Worm (Caenorhabditis elegans) whole organism, late embryonic: ENCODE data around the gene sbds-1.

Experiments
- C38D4.7 ChIP-seq: fragments of 200-800 bp; sonication (Bioruptor generic); optimal IDR thresholded peaks from 2 replicates; lab custom pipeline; 2018; ENCODE audit warnings: mild to moderate bottlenecking, missing genetic modification characterization, moderate library complexity, missing compliant biosample characterization
- F13H6.1 ChIP-seq: sonication (generic microtip); optimal IDR thresholded peaks from 2 replicates; lab custom pipeline; 2016; ENCODE audit warnings: missing genetic modification characterization, missing compliant biosample characterization
- K02D7.2 ChIP-seq: sonication (generic microtip); optimal IDR thresholded peaks from 2 replicates; lab custom pipeline; 2017; ENCODE audit warnings: mild to moderate bottlenecking, missing genetic modification characterization, missing compliant biosample characterization
- T23F11.4 ChIP-seq: fragments of 200-800 bp; sonication (Bioruptor generic); optimal IDR thresholded peaks from 2 replicates; lab custom pipeline; 2018; ENCODE audit warnings: mild to moderate bottlenecking, missing genetic modification characterization, missing compliant biosample characterization
- Y22D7AL.16 ChIP-seq: sonication (generic microtip); optimal IDR thresholded peaks from 2 replicates; lab custom pipeline; 2016; ENCODE audit warnings: missing genetic modification characterization, missing compliant biosample characterization
- ahr-1 ChIP-seq: sonication (generic microtip); optimal IDR thresholded peaks from 2 replicates; lab custom pipeline; 2016; ENCODE audit warnings: missing genetic modification characterization, missing compliant biosample characterization
- ama-1 ChIP-seq: fragments of 150-350 bp; optimal IDR thresholded peaks from 2 replicates; lab custom pipeline; 2014
- ceh-14 ChIP-seq: sonication (generic microtip); optimal IDR thresholded peaks from 2 replicates; lab custom pipeline; 2016; ENCODE audit warnings: missing genotype, missing genetic modification characterization, missing compliant biosample characterization
- ceh-18 ChIP-seq: sonication (generic microtip); optimal IDR thresholded peaks from 2 replicates; lab custom pipeline; 2016; ENCODE audit warnings: missing genetic modification characterization, missing compliant biosample characterization
- ceh-24 ChIP-seq: sonication (generic microtip); optimal IDR thresholded peaks from 2 replicates; lab custom pipeline; 2016; ENCODE audit warnings: mild to moderate bottlenecking, missing genetic modification characterization, missing compliant biosample characterization
- ceh-30 ChIP-seq: fragments of 150-350 bp; optimal IDR thresholded peaks from 2 replicates; lab custom pipeline; 2014; ENCODE audit warnings: missing biosample characterization, missing genetic modification characterization
- ceh-31 ChIP-seq: sonication (generic microtip); optimal IDR thresholded peaks from 2 replicates; lab custom pipeline; 2016; ENCODE audit warnings: missing genetic modification characterization, missing compliant biosample characterization
- ceh-34 ChIP-seq: sonication (generic microtip); optimal IDR thresholded peaks from 2 replicates; lab custom pipeline; 2016; ENCODE audit warnings: mild to moderate bottlenecking, missing genetic modification characterization, missing compliant biosample characterization
- ceh-45 ChIP-seq: fragments of 200-800 bp; sonication (Bioruptor generic); IDR thresholded peaks from 2 replicates; pipeline ENCODE4 v1.3.6; 2022; ENCODE audit warnings: missing genetic modification reagents, missing genetic modification characterization, missing compliant biosample characterization
- ceh-9 ChIP-seq: sonication (generic microtip); optimal IDR thresholded peaks from 2 replicates; lab custom pipeline; 2016; ENCODE audit warnings: mild to moderate bottlenecking, missing genetic modification characterization, inconsistent platforms, missing compliant biosample characterization
- dmd-4 ChIP-seq: sonication (generic microtip); optimal IDR thresholded peaks from 2 replicates; lab custom pipeline; 2016; ENCODE audit warnings: borderline replicate concordance, missing genetic modification characterization, missing compliant biosample characterization
- dve-1 ChIP-seq: sonication (generic microtip); optimal IDR thresholded peaks from 2 replicates; lab custom pipeline; 2017; ENCODE audit warnings: antibody characterized with exemption, mild to moderate bottlenecking, missing genetic modification characterization, missing compliant biosample characterization
- elt-2 ChIP-seq: sonication (generic microtip); optimal IDR thresholded peaks from 2 replicates; lab custom pipeline; 2016; ENCODE audit warnings: missing genetic modification reagents, missing genetic modification characterization, missing compliant biosample characterization
- eyg-1 ChIP-seq: sonication (generic microtip); optimal IDR thresholded peaks from 2 replicates; lab custom pipeline; 2016; ENCODE audit warnings: missing genotype, missing genetic modification characterization, missing compliant biosample characterization
- fax-1 ChIP-seq: sonication (generic microtip); optimal IDR thresholded peaks from 2 replicates; lab custom pipeline; 2016; ENCODE audit warnings: missing genotype, missing genetic modification characterization, missing compliant biosample characterization
- fkh-10 ChIP-seq: fragments of 150-350 bp; optimal IDR thresholded peaks from 2 replicates; lab custom pipeline; 2014; ENCODE audit warnings: missing biosample characterization, missing genetic modification reagents, missing genetic modification characterization
- gmeb-2 ChIP-seq: sonication (generic microtip); optimal IDR thresholded peaks from 2 replicates; lab custom pipeline; 2016; ENCODE audit warnings: missing genetic modification characterization, inconsistent platforms, missing compliant biosample characterization
- hlh-15 ChIP-seq: sonication (generic microtip); optimal IDR thresholded peaks from 2 replicates; lab custom pipeline; 2016; ENCODE audit warnings: missing genetic modification characterization, missing compliant biosample characterization
- hlh-30 ChIP-seq: sonication (generic microtip); optimal IDR thresholded peaks from 2 replicates; lab custom pipeline; 2017; ENCODE audit warnings: antibody characterized with exemption, missing genetic modification characterization, missing compliant biosample characterization; ENCODE audit not compliant: insufficient read depth
- hlh-6 ChIP-seq: sonication (generic microtip); optimal IDR thresholded peaks from 2 replicates; lab custom pipeline; 2016; ENCODE audit warnings: missing genotype, missing genetic modification characterization, missing compliant biosample characterization
- lim-6 ChIP-seq: sonication (generic microtip); optimal IDR thresholded peaks from 2 replicates; lab custom pipeline; 2016; ENCODE audit warnings: missing genetic modification characterization, missing compliant biosample characterization
- lin-11 ChIP-seq: fragments of 200-800 bp; sonication (Bioruptor generic); optimal IDR thresholded peaks from 2 replicates; lab custom pipeline; 2018; ENCODE audit warnings: mild to moderate bottlenecking, missing genetic modification characterization, missing compliant biosample characterization
- madf-2 ChIP-seq: sonication (generic microtip); optimal IDR thresholded peaks from 2 replicates; lab custom pipeline; 2017; ENCODE audit warnings: missing genetic modification characterization, missing compliant biosample characterization
- nfya-1 ChIP-seq: sonication (generic microtip); optimal IDR thresholded peaks from 2 replicates; lab custom pipeline; 2017; ENCODE audit warnings: missing genetic modification characterization, mild to moderate bottlenecking, missing compliant biosample characterization, antibody characterized with exemption, moderate library complexity
- odd-2 ChIP-seq: sonication (generic microtip); optimal IDR thresholded peaks from 2 replicates; lab custom pipeline; 2017; ENCODE audit warnings: antibody characterized with exemption, mild to moderate bottlenecking, missing genetic modification characterization, missing compliant biosample characterization
- pha-2 ChIP-seq: sonication (generic microtip); optimal IDR thresholded peaks from 2 replicates; lab custom pipeline; 2017; ENCODE audit warnings: mild to moderate bottlenecking, missing genetic modification characterization, missing compliant biosample characterization
- pha-4 ChIP-seq: fragments of 150-350 bp; optimal IDR thresholded peaks from 2 replicates; lab custom pipeline; 2018; ENCODE audit warnings: missing biosample characterization, missing genetic modification reagents, missing genetic modification characterization
- pqm-1 ChIP-seq: sonication (generic microtip); optimal IDR thresholded peaks from 2 replicates; lab custom pipeline; 2016; ENCODE audit warnings: missing genetic modification characterization, missing compliant biosample characterization
- pros-1 ChIP-seq: fragments of 150-350 bp; optimal IDR thresholded peaks from 2 replicates; lab custom pipeline; 2014; ENCODE audit warnings: missing biosample characterization, missing genetic modification reagents, missing genetic modification characterization
- rnt-1 ChIP-seq: sonication (generic microtip); optimal IDR thresholded peaks from 2 replicates; lab custom pipeline; 2016; ENCODE audit warnings: missing genetic modification characterization, missing compliant biosample characterization
- sox-2 ChIP-seq: fragments of 200-800 bp; sonication (Bioruptor generic); IDR thresholded peaks from 2 replicates; pipeline ENCODE4 v1.3.6; 2022; ENCODE audit warnings: missing genetic modification reagents, missing genetic modification characterization, missing compliant biosample characterization
- sox-4 ChIP-seq: sonication (generic microtip); optimal IDR thresholded peaks from 2 replicates; lab custom pipeline; 2017; ENCODE audit warnings: mild to moderate bottlenecking, missing genetic modification characterization, inconsistent platforms, missing compliant biosample characterization
- syd-9 ChIP-seq: sonication (generic microtip); optimal IDR thresholded peaks from 2 replicates; lab custom pipeline; 2016; ENCODE audit warnings: mild to moderate bottlenecking, missing genetic modification characterization, moderate library complexity, missing compliant biosample characterization
- tbx-2 ChIP-seq: sonication (generic microtip); optimal IDR thresholded peaks from 2 replicates; lab custom pipeline; 2016; ENCODE audit warnings: missing genetic modification characterization, missing compliant biosample characterization
- tbx-7 ChIP-seq: sonication (generic microtip); optimal IDR thresholded peaks from 2 replicates; lab custom pipeline; 2016; ENCODE audit warnings: missing genotype, missing genetic modification characterization, missing compliant biosample characterization
- unc-42 ChIP-seq: sonication (generic microtip); optimal IDR thresholded peaks from 2 replicates; lab custom pipeline; 2016; ENCODE audit warnings: missing genotype, missing genetic modification characterization, missing compliant biosample characterization
- unc-55 ChIP-seq: sonication (generic microtip); optimal IDR thresholded peaks from 2 replicates; lab custom pipeline; 2017; ENCODE audit warnings: missing biosample characterization, missing genetic modification reagents, missing genetic modification characterization
- ztf-16 ChIP-seq: sonication (generic microtip); optimal IDR thresholded peaks from 2 replicates; lab custom pipeline; 2017; ENCODE audit warnings: missing genetic modification characterization, missing compliant biosample characterization

The sbds-1 gene

ce11 chrIII:634618-635017, 3.6 kb downstream of the sbds-1 start, which contains the start of gene fem-2:
Gene fem-2, minus strand, starts transcription at chrIII:634626.
- no peak for TF ChIP-seq ceh-14 (tag; lab: Kevin White, UChicago)
- no peak for TF ChIP-seq ceh-34 (tag; lab: Kevin White, UChicago)
- TF ChIP-seq T23F11.4 (GFP tag; lab: Kevin White, UChicago), result no peak
- TF ChIP-seq elt-2 (tag; lab: Kevin White, UChicago), result peak; percentile 5
- TF ChIP-seq lim-6, result no peak
- TF ChIP-seq rnt-1, result no peak
- TF ChIP-seq ztf-16 (tag; lab: Kevin White, UChicago), result no peak
- TF ChIP-seq unc-42 (tag; lab: Kevin White, UChicago), result peak; percentile 60

- TF ChIP-seq tbx-7 (no peak), odd-2 (tag; lab: Kevin White, UChicago) (no peak), madf-2 (tag; lab: Kevin White, UChicago) (no peak), pha-2 (tag; lab: Kevin White, UChicago) (no peak), F13H6.1 (tag; lab: Kevin White, UChicago) (no peak), ceh-45 (no peak), ceh-34 (tag; lab: Kevin White, UChicago) (no peak), ceh-24 (no peak), eyg-1 (tag; lab: Kevin White, UChicago) (no peak), K02D7.2 (tag; lab: Kevin White, UChicago) (no peak), ztf-16 (tag; lab: Kevin White, UChicago) (no peak), tbx-2 (tag; lab: Kevin White, UChicago) (no peak), unc-55 (GFP tag; lab: Kevin White, UChicago) (no peak), ceh-9 (tag; lab: Kevin White, UChicago) (no peak), fkh-10 (no peak), sox-2 (GFP tag; lab: Robert Waterston, UW) (no peak)
These were observed 6.8 kb downstream of the sbds-1 start, which contains the start of gene T19C3.6 for ce11 chrIII:631421-631820. Gene T19C3.6, minus strand, starts transcription at chrIII:631521.

- TF ChIP-seq tbx-2 (tag; lab: Kevin White, UChicago), result no peak
- no peak for TF ChIP-seq fax-1 (tag; lab: Kevin White, UChicago)
- no peak for TF ChIP-seq ceh-18
- no peak for TF ChIP-seq nfya-1 (tag; lab: Kevin White, UChicago)
These were observed 10.4 kb downstream of the sbds-1 start, which contains the start of gene T19C3.5 for ce11 chrIII:627838-628237. Gene T19C3.5, minus strand, starts transcription at chrIII:627938.

ce11 chrIII:626091-626490, 12.1 kb downstream of the sbds-1 start:
- no peak for TF ChIP-seq pha-2 (tag; lab: Kevin White, UChicago)

ce11 chrIII:623754-624153, 14.5 kb downstream of the sbds-1 start:
- no peak for TF ChIP-seq syd-9 (tag; lab: Kevin White, UChicago)
- TF ChIP-seq pqm-1 (tag; lab: Kevin White, UChicago), result peak; percentile 48
- no peak for TF ChIP-seq ahr-1 (tag; lab: Kevin White, UChicago)
- TF ChIP-seq ceh-31 (tag; lab: Kevin White, UChicago), result peak; percentile 79
- peak; percentile 68 for TF ChIP-seq elt-2 (tag; lab: Kevin White, UChicago)
- peak; percentile 71 for TF ChIP-seq ceh-34 (tag; lab: Kevin White, UChicago)
- no peak for TF ChIP-seq hlh-6 (tag; lab: Kevin White, UChicago)
- TF ChIP-seq hlh-30 (tag; lab: Kevin White, UChicago), result peak; percentile 96
- peak; percentile 29 for TF ChIP-seq ceh-30 (tag; lab: Kevin White, UChicago)
- TF ChIP-seq dmd-4, result no peak
- TF ChIP-seq tbx-7, result no peak
- TF ChIP-seq odd-2 (tag; lab: Kevin White, UChicago), result no peak
- no peak for TF ChIP-seq ama-1 (lab: Kevin White, UChicago)
- no peak for TF ChIP-seq lim-6
- TF ChIP-seq C38D4.7 (GFP tag; lab: Kevin White, UChicago), result no peak
- TF ChIP-seq pha-4 (tag; lab: Kevin White, UChicago), result no peak
- peak; percentile 85 for TF ChIP-seq nfya-1 (tag; lab: Kevin White, UChicago)
- TF ChIP-seq Y22D7AL.16 (tag; lab: Kevin White, UChicago), result no peak
- TF ChIP-seq gmeb-2 (tag; lab: Kevin White, UChicago), result no peak
- peak; percentile 71 for TF ChIP-seq unc-42 (tag; lab: Kevin White, UChicago)
- no peak for TF ChIP-seq ceh-14 (tag; lab: Kevin White, UChicago)
- peak; percentile 88 for TF ChIP-seq ceh-18
- TF ChIP-seq hlh-15 (tag; lab: Kevin White, UChicago), result no peak
- no peak for TF ChIP-seq fax-1 (tag; lab: Kevin White, UChicago)
- no peak for TF ChIP-seq lin-11
- no peak for TF ChIP-seq sox-4 (tag; lab: Kevin White, UChicago)
- no peak for TF ChIP-seq ceh-45
- peak; percentile 69 for TF ChIP-seq dve-1 (tag; lab: Kevin White, UChicago)
- TF ChIP-seq pha-2 (tag; lab: Kevin White, UChicago), result no peak
- peak; percentile 74 for TF ChIP-seq pros-1 (tag; lab: Kevin White, UChicago)
- TF ChIP-seq unc-55 (GFP tag; lab: Kevin White, UChicago), result peak; percentile 96
